Worm (Caenorhabditis elegans): ENCODE results near the gene R12C12.9.

DNA sequence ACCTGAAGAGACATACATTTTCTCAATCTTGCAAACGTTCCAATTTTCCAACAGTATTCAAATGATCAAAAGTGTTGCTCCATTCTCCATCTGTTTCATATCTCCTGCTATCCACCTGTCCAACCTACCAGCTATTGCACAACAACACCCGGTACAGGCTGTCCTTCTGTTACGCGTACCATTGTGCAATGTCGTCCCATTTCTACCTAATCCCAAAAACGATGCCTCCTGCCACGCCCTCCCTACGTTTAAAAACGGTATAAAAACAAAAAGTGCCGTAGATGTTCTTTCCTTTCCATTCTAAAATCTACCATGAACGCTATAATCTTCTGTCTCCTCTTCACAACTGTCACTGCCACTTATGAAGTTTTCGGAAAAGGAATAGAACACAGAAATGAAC, 36.6 kb downstream of the R12C12.9 start, which contains the start of gene ins-2:
- TF ChIP-seq F49E8.2 (tag; optimal IDR thresholded peaks at IDR 0.05; ENCODE audit: insufficient read depth) (no peak), F23B12.7 (tag; optimal IDR thresholded peaks at IDR 0.05; ENCODE audit: insufficient read depth) (no peak), bed-2 (GFP tag; IDR thresholded peaks at IDR 0.05) (no peak), ets-4 (GFP tag; optimal IDR thresholded peaks at IDR 0.05) (no peak), ama-1 (optimal IDR thresholded peaks at IDR 0.05) (no peak), ama-1 (GFP tag; optimal IDR thresholded peaks at IDR 0.05) (no peak), hlh-26 (GFP tag; conservative IDR thresholded peaks at IDR 0.05) (no peak), F57C9.4 (tag; optimal IDR thresholded peaks at IDR 0.05) (no peak), ztf-3 (GFP tag; optimal IDR thresholded peaks at IDR 0.05) (no peak), snpc-4 (GFP tag; optimal IDR thresholded peaks at IDR 0.05) (no peak), snpc-4 (tag; optimal IDR thresholded peaks at IDR 0.05) (no peak), egrh-3 (GFP tag; IDR thresholded peaks at IDR 0.05) (no peak), F57A8.1 (GFP tag; optimal IDR thresholded peaks at IDR 0.05) (no peak)

Measured in whole organism, young adult.